Worm (Caenorhabditis elegans) whole organism, young adult: ENCODE measurements around the gene xpc-1.

ENCODE experiments used
- F57C9.4 ChIP-seq: sonication (generic microtip); optimal IDR thresholded peaks from 2 replicates; lab custom pipeline; 2017; ENCODE audit warnings: mild to moderate bottlenecking, missing genetic modification characterization, missing compliant biosample characterization
- ama-1 ChIP-seq, 3 experiments: fragments of 150-350 bp in 1 of 3; sonication (generic microtip) in 2 of 3; optimal IDR thresholded peaks; 2 replicates each; lab custom pipeline; 2014 to 2018; ENCODE audit warnings: missing biosample characterization in 2 of 3, missing genetic modification characterization in 2 of 3, missing genetic modification reagents in 2 of 3
- cebp-2 ChIP-seq: fragments of 200-800 bp; sonication (Bioruptor generic); IDR thresholded peaks from 2 replicates; pipeline ENCODE4 v1.3.6; 2022; ENCODE audit warnings: missing genetic modification characterization, missing compliant biosample characterization
- ceh-58 ChIP-seq: fragments of 200-800 bp; sonication (Bioruptor generic); IDR thresholded peaks from 2 replicates; pipeline ENCODE4 v1.3.6; 2022; ENCODE audit warnings: missing genetic modification characterization, missing compliant biosample characterization
- let-526 ChIP-seq: fragments of 200-800 bp; sonication (Bioruptor generic); IDR thresholded peaks from 2 replicates; pipeline ENCODE4 v1.3.6; 2022; ENCODE audit warnings: missing genetic modification reagents, missing genetic modification characterization, missing compliant biosample characterization
- snpc-4 ChIP-seq, 5 experiments: fragments of 150-350 bp in 1 of 5; sonication (generic microtip) in 4 of 5; optimal IDR thresholded peaks; 2 replicates each; lab custom pipeline; 2014 to 2018; ENCODE audit warnings: missing genetic modification characterization in 5 of 5, missing biosample characterization in 3 of 5, antibody characterized with exemption in 2 of 5, mild to moderate bottlenecking in 2 of 5, missing compliant biosample characterization in 2 of 5, missing genotype in 2 of 5, moderate library complexity in 2 of 5, missing genetic modification reagents in 1 of 5

DNA sequence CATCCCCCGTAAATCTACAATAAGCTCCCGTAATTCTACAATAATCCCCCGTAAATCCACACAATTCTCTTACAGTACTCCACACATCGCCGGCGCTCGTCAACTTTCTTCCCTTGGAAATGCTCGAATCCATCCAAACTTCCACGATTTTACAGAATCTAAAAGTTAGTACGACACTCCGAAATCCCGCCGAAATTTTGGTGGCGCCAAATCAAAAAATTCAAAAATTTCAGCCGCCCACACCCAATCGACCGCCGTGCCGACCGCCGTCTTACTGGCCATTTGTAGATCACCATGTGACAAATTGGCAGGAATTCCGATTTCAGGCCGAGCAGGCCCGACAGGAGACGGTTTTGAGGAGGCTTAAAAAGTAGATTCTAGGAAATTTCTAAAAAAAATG lies 40.6 kb upstream of the xpc-1 start:
- no peak for TF ChIP-seq ama-1 (optimal IDR thresholded peaks at IDR 0.05; lab: Kevin White, UChicago)
- TF ChIP-seq ama-1 (GFP tag; optimal IDR thresholded peaks at IDR 0.05; lab: Kevin White, UChicago), result no peak
- no peak for TF ChIP-seq snpc-4 (GFP tag; optimal IDR thresholded peaks at IDR 0.05; lab: Kevin White, UChicago)
- no peak for TF ChIP-seq snpc-4 (tag; optimal IDR thresholded peaks at IDR 0.05; lab: Kevin White, UChicago)
- TF ChIP-seq cebp-2 (GFP tag; lab: Robert Waterston, UW), result no peak
- TF ChIP-seq F57C9.4 (tag; lab: Kevin White, UChicago), result no peak
- no peak for TF ChIP-seq ceh-58 (GFP tag; lab: Robert Waterston, UW)
- no peak for TF ChIP-seq let-526 (GFP tag; lab: Robert Waterston, UW)
